Fruit fly (Drosophila melanogaster) whole organism, embryonic: ENCODE measurements around the gene Xe7.
A peak's percentile ranks its signal among the peaks of the same experiment; 100 is the strongest.

Experiments
- CG10959 ChIP-seq: fragments of 200-800 bp; sonication (Bioruptor generic); IDR thresholded peaks from 2 replicates; pipeline ENCODE4 v1.3.6; 2022; ENCODE audit warnings: missing biosample characterization, missing genetic modification characterization
- CG12071 ChIP-seq: fragments of 200-800 bp; sonication (Bioruptor generic); optimal IDR thresholded peaks from 3 replicates; lab custom pipeline; 2018; ENCODE audit warnings: missing biosample characterization, mild to moderate bottlenecking, missing genetic modification characterization
- CG13424 ChIP-seq: fragments of 200-800 bp; sonication (Bioruptor generic); optimal IDR thresholded peaks from 2 replicates; lab custom pipeline; 2019; ENCODE audit warnings: missing biosample characterization, mild to moderate bottlenecking, missing genetic modification characterization, moderate library complexity
- CG15011 ChIP-seq: fragments of 200-800 bp; sonication (Bioruptor generic); optimal IDR thresholded peaks from 3 replicates; lab custom pipeline; 2018; ENCODE audit warnings: missing biosample characterization, mild to moderate bottlenecking, missing genetic modification characterization
- CG1603 ChIP-seq: fragments of 200-800 bp; sonication (Bioruptor generic); optimal IDR thresholded peaks from 2 replicates; lab custom pipeline; 2019; ENCODE audit warnings: missing biosample characterization, mild to moderate bottlenecking, missing genetic modification characterization, moderate library complexity
- CG16779 ChIP-seq: fragments of 200-800 bp; sonication (Bioruptor generic); IDR thresholded peaks from 2 replicates; pipeline ENCODE4 v1.3.6; 2022; ENCODE audit warnings: missing biosample characterization, missing genetic modification characterization
- CG18764 ChIP-seq: fragments of 200-800 bp; sonication (Bioruptor generic); optimal IDR thresholded peaks from 3 replicates; lab custom pipeline; 2016; ENCODE audit warnings: missing biosample characterization, missing genetic modification characterization
- CG2678 ChIP-seq: fragments of 200-800 bp; sonication (Bioruptor generic); optimal IDR thresholded peaks from 3 replicates; lab custom pipeline; 2019; ENCODE audit warnings: missing biosample characterization, mild to moderate bottlenecking, missing genetic modification characterization, moderate library complexity
- CG2712 ChIP-seq: fragments of 200-800 bp; optimal IDR thresholded peaks from 3 replicates; lab custom pipeline; 2019; ENCODE audit warnings: missing biosample characterization, mild to moderate bottlenecking, missing genetic modification characterization, moderate library complexity
- CG31365 ChIP-seq: fragments of 200-800 bp; sonication (Bioruptor generic); optimal IDR thresholded peaks from 2 replicates; lab custom pipeline; 2018; ENCODE audit warnings: missing biosample characterization, mild to moderate bottlenecking, missing genetic modification characterization
- CG32772 ChIP-seq: fragments of 200-800 bp; sonication (Bioruptor generic); IDR thresholded peaks from 2 replicates; pipeline ENCODE4 v1.3.6; 2022; ENCODE audit warnings: missing biosample characterization, missing genetic modification characterization
- CG33213 ChIP-seq: fragments of 200-800 bp; sonication (Bioruptor generic); optimal IDR thresholded peaks from 3 replicates; lab custom pipeline; 2016; ENCODE audit warnings: missing biosample characterization, missing genetic modification characterization
- CG4360 ChIP-seq: fragments of 200-800 bp; sonication (Bioruptor generic); IDR thresholded peaks from 2 replicates; pipeline ENCODE4 v1.3.6; 2022; ENCODE audit warnings: missing biosample characterization, missing genetic modification characterization
- CG4820 ChIP-seq: fragments of 200-800 bp; sonication (Bioruptor generic); optimal IDR thresholded peaks from 3 replicates; lab custom pipeline; 2016; ENCODE audit warnings: missing biosample characterization, missing genetic modification characterization
- CG5180 ChIP-seq: fragments of 200-800 bp; sonication (Bioruptor generic); optimal IDR thresholded peaks from 3 replicates; lab custom pipeline; 2017; ENCODE audit warnings: missing biosample characterization, missing genetic modification characterization, mild to moderate bottlenecking, moderate library complexity, missing genetic modification reagents
- CG8089 ChIP-seq: fragments of 200-800 bp; sonication (Bioruptor generic); optimal IDR thresholded peaks from 3 replicates; lab custom pipeline; 2016; ENCODE audit warnings: missing biosample characterization, missing genetic modification characterization
- CG8290 ChIP-seq, 3 experiments: fragments of 200-800 bp; sonication (Bioruptor generic); optimal IDR thresholded peaks; 2 replicates each; lab custom pipeline; 2016 to 2019; ENCODE audit warnings: missing biosample characterization in 3 of 3, missing genetic modification characterization in 3 of 3, mild to moderate bottlenecking in 2 of 3, moderate library complexity in 1 of 3
- CG8924 ChIP-seq: fragments of 200-800 bp; optimal IDR thresholded peaks from 3 replicates; lab custom pipeline; 2019; ENCODE audit warnings: missing biosample characterization, mild to moderate bottlenecking, missing genetic modification characterization, moderate library complexity
- CG9876 ChIP-seq: fragments of 200-800 bp; sonication (Bioruptor generic); optimal IDR thresholded peaks from 2 replicates; lab custom pipeline; 2016; ENCODE audit warnings: missing biosample characterization, missing genetic modification characterization
- Camta ChIP-seq: fragments of 200-800 bp; sonication (Bioruptor generic); optimal IDR thresholded peaks from 2 replicates; lab custom pipeline; 2016; ENCODE audit warnings: missing biosample characterization, missing genetic modification characterization
- CkIIα-i1 ChIP-seq: fragments of 200-800 bp; sonication (Bioruptor generic); IDR thresholded peaks from 2 replicates; pipeline ENCODE4 v1.3.6; 2022; ENCODE audit warnings: missing biosample characterization, missing genetic modification characterization
- CoRest ChIP-seq: fragments of 200-800 bp; sonication (Bioruptor generic); optimal IDR thresholded peaks from 3 replicates; lab custom pipeline; 2018; ENCODE audit warnings: missing biosample characterization, mild to moderate bottlenecking, missing genetic modification characterization, moderate library complexity
- D19A ChIP-seq: fragments of 200-800 bp; optimal IDR thresholded peaks from 3 replicates; lab custom pipeline; 2019; ENCODE audit warnings: missing biosample characterization, mild to moderate bottlenecking, missing genetic modification characterization, moderate library complexity
- GATAe ChIP-seq: fragments of 200-800 bp; sonication (Bioruptor generic); conservative IDR thresholded peaks from 2 replicates; pipeline ENCODE4 v1.3.6; 2022; ENCODE audit warnings: missing biosample characterization, missing genetic modification characterization
- Hand ChIP-seq: fragments of 200-800 bp; sonication (Bioruptor generic); optimal IDR thresholded peaks from 2 replicates; lab custom pipeline; 2017; ENCODE audit warnings: mild to moderate bottlenecking, missing biosample characterization, missing genetic modification reagents, missing genetic modification characterization
- Hr39 ChIP-seq: fragments of >200 bp; optimal IDR thresholded peaks from 2 replicates; lab custom pipeline; 2017
- Lpt ChIP-seq: fragments of >200 bp; optimal IDR thresholded peaks from 2 replicates; lab custom pipeline; 2018; ENCODE audit warnings: missing biosample characterization, missing genetic modification characterization
- Meics ChIP-seq: fragments of 200-800 bp; sonication (Bioruptor generic); optimal IDR thresholded peaks from 2 replicates; lab custom pipeline; 2017; ENCODE audit warnings: missing biosample characterization, mild to moderate bottlenecking, missing genetic modification characterization
- Nf-YA ChIP-seq: fragments of 200-800 bp; sonication (Bioruptor generic); IDR thresholded peaks from 2 replicates; pipeline ENCODE4 v1.3.6; 2022; ENCODE audit warnings: missing biosample characterization, missing genetic modification characterization
- Rfx ChIP-seq: fragments of 200-800 bp; sonication (Bioruptor generic); IDR thresholded peaks from 2 replicates; pipeline ENCODE4 v1.3.6; 2022; ENCODE audit warnings: missing biosample characterization, missing genetic modification characterization
- Xrp1 ChIP-seq: fragments of 200-800 bp; sonication (Bioruptor generic); IDR thresholded peaks from 2 replicates; pipeline ENCODE4 v1.3.6; 2022; ENCODE audit warnings: missing biosample characterization, missing genetic modification characterization
- bab2 ChIP-seq: fragments of 200-800 bp; sonication (Bioruptor generic); optimal IDR thresholded peaks from 2 replicates; lab custom pipeline; 2016; ENCODE audit warnings: missing biosample characterization, missing genetic modification characterization
- bcd ChIP-seq: fragments of 200-800 bp; sonication (Bioruptor generic); optimal IDR thresholded peaks from 2 replicates; lab custom pipeline; 2017; ENCODE audit warnings: missing biosample characterization, mild to moderate bottlenecking, missing genetic modification characterization
- bigmax ChIP-seq: fragments of 200-800 bp; sonication (Bioruptor generic); optimal IDR thresholded peaks from 2 replicates; lab custom pipeline; 2018; ENCODE audit warnings: missing biosample characterization, mild to moderate bottlenecking, missing genetic modification characterization
- emc ChIP-seq: fragments of 200-800 bp; sonication (Bioruptor generic); optimal IDR thresholded peaks from 2 replicates; lab custom pipeline; 2016; ENCODE audit warnings: missing biosample characterization, missing genetic modification characterization
- fd96Cb ChIP-seq: fragments of 200-800 bp; sonication (Bioruptor generic); optimal IDR thresholded peaks from 2 replicates; lab custom pipeline; 2018; ENCODE audit warnings: missing biosample characterization, mild to moderate bottlenecking, missing genetic modification characterization, moderate library complexity
- gem ChIP-seq: fragments of 200-800 bp; sonication (Bioruptor generic); optimal IDR thresholded peaks from 2 replicates; lab custom pipeline; 2019; ENCODE audit warnings: missing biosample characterization, mild to moderate bottlenecking, missing genetic modification characterization, moderate library complexity
- grn ChIP-seq: fragments of 200-800 bp; sonication (Bioruptor generic); optimal IDR thresholded peaks from 3 replicates; lab custom pipeline; 2017; ENCODE audit warnings: missing biosample characterization, missing genetic modification characterization
- ham ChIP-seq: fragments of 200-800 bp; sonication (Bioruptor generic); IDR thresholded peaks from 2 replicates; pipeline ENCODE4 v1.3.6; 2022; ENCODE audit warnings: missing biosample characterization, missing genetic modification characterization
- jing ChIP-seq: fragments of 200-800 bp; sonication (Bioruptor generic); optimal IDR thresholded peaks from 2 replicates; lab custom pipeline; 2018; ENCODE audit warnings: missing biosample characterization, mild to moderate bottlenecking, missing genetic modification characterization
- lilli ChIP-seq: fragments of 200-800 bp; sonication (Bioruptor generic); optimal IDR thresholded peaks from 3 replicates; lab custom pipeline; 2016; ENCODE audit warnings: missing biosample characterization, missing genetic modification characterization
- otp ChIP-seq: fragments of 200-800 bp; sonication (Bioruptor generic); IDR thresholded peaks from 3 replicates; pipeline ENCODE4, ENCODE4 v1.3.6; 2022; ENCODE audit warnings: missing biosample characterization, missing genetic modification characterization
- pho ChIP-seq: fragments of 200-800 bp; sonication (Bioruptor generic); optimal IDR thresholded peaks from 2 replicates; lab custom pipeline; 2016; ENCODE audit warnings: missing biosample characterization, missing genetic modification characterization
- pnt ChIP-seq: fragments of 200-800 bp; sonication (Bioruptor generic); optimal IDR thresholded peaks from 3 replicates; lab custom pipeline; 2016; ENCODE audit warnings: missing biosample characterization, missing genetic modification characterization
- sc ChIP-seq, 3 experiments: fragments of >200 bp in 2 of 3; fragments of 200-800 bp in 1 of 3; sonication (Bioruptor generic) in 1 of 3; optimal IDR thresholded peaks; 2 replicates in 2 of 3; 3 replicates in 1 of 3; lab custom pipeline; 2017; ENCODE audit warnings: mild to moderate bottlenecking in 1 of 3, missing biosample characterization in 1 of 3, missing genetic modification characterization in 1 of 3, missing genetic modification reagents in 1 of 3
- so ChIP-seq: fragments of 200-800 bp; sonication (Bioruptor generic); IDR thresholded peaks from 3 replicates; pipeline ENCODE4 v1.3.6; 2022; ENCODE audit warnings: missing biosample characterization, missing genetic modification characterization
- toy ChIP-seq: fragments of 200-800 bp; sonication (Bioruptor generic); IDR thresholded peaks from 2 replicates; pipeline ENCODE4 v1.3.6; 2022; ENCODE audit warnings: missing biosample characterization, missing genetic modification characterization
- vvl ChIP-seq: fragments of 200-800 bp; sonication (Bioruptor generic); IDR thresholded peaks from 2 replicates; pipeline ENCODE4 v1.3.6; 2022; ENCODE audit warnings: missing biosample characterization, missing genetic modification characterization
- wdn ChIP-seq: fragments of 200-800 bp; sonication (Bioruptor generic); IDR thresholded peaks from 2 replicates; pipeline ENCODE4 v1.3.6; 2022; ENCODE audit warnings: missing biosample characterization, missing genetic modification characterization
- wek ChIP-seq: fragments of 200-800 bp; sonication (Bioruptor generic); optimal IDR thresholded peaks from 3 replicates; lab custom pipeline; 2018; ENCODE audit warnings: missing biosample characterization, mild to moderate bottlenecking, missing genetic modification characterization, moderate library complexity

Xe7 gene

dm6 chr3R:5622985-5623630 lies 46.0 kb downstream of the Xe7 start (continued):
- peak; percentile 78 for TF ChIP-seq Meics (GFP tag; lab: Kevin White, UChicago)
- TF ChIP-seq wdn: no peak
- TF ChIP-seq CoRest (tag; lab: Kevin White, UChicago): peak; percentile 58
- peak; percentile 78 for TF ChIP-seq CG2678
- TF ChIP-seq Hand (GFP tag; lab: Kevin White, UChicago): peak; percentile 51
- no peak for TF ChIP-seq toy (GFP tag; lab: Robert Waterston, UW)
- no peak for TF ChIP-seq ham (GFP tag; lab: Robert Waterston, UW)
- no peak for TF ChIP-seq CG32772 (GFP tag; lab: Robert Waterston, UW)
- peak; percentile 51 for TF ChIP-seq CG9876 (GFP tag; lab: Kevin White, UChicago)
- TF ChIP-seq fd96Cb: peak; percentile 55
- TF ChIP-seq CG4360 (GFP tag; lab: Robert Waterston, UW): no peak
- peak; percentile 62 for TF ChIP-seq D19A (tag; lab: Kevin White, UChicago)
- TF ChIP-seq bcd (GFP tag; lab: Kevin White, UChicago): peak; percentile 66
- TF ChIP-seq CG15011 (GFP tag; lab: Kevin White, UChicago): peak; percentile 64
- TF ChIP-seq Rfx (GFP tag; lab: Robert Waterston, UW): no peak
- TF ChIP-seq emc: peak; percentile 37
- TF ChIP-seq CG13424 (tag; lab: Kevin White, UChicago): peak; percentile 72
- TF ChIP-seq Camta (GFP tag; lab: Kevin White, UChicago): peak; percentile 79
- peak; percentile 48 for TF ChIP-seq pnt
- TF ChIP-seq CG12071: peak; percentile 86
- peak; percentile 62 for TF ChIP-seq bigmax (GFP tag; lab: Kevin White, UChicago)
- no peak for TF ChIP-seq sc (optimal IDR thresholded peaks at IDR 0.05; lab: Kevin White, UChicago)
- TF ChIP-seq sc (GFP tag; optimal IDR thresholded peaks at IDR 0.05; lab: Kevin White, UChicago): peak; percentile 76
- TF ChIP-seq wek: peak; percentile 89
- TF ChIP-seq CkIIα-i1 (GFP tag; lab: Robert Waterston, UW): no peak
- TF ChIP-seq CG5180 (GFP tag; lab: Kevin White, UChicago): peak; percentile 60
- no peak for TF ChIP-seq Nf-YA
- TF ChIP-seq pho (GFP tag; lab: Kevin White, UChicago): peak; percentile 54
- TF ChIP-seq CG10959 (GFP tag; lab: Robert Waterston, UW): no peak
- TF ChIP-seq jing (GFP tag; lab: Kevin White, UChicago): no peak
- TF ChIP-seq CG2712 (tag; lab: Kevin White, UChicago): peak; percentile 66
- TF ChIP-seq lilli (GFP tag; lab: Kevin White, UChicago): peak; percentile 55
- TF ChIP-seq so (GFP tag; lab: Robert Waterston, UW): no peak
- TF ChIP-seq CG1603 (tag; lab: Kevin White, UChicago): peak; percentile 81
- TF ChIP-seq vvl (GFP tag; lab: Robert Waterston, UW): no peak
- TF ChIP-seq grn: peak; percentile 70
- peak; percentile 70 for TF ChIP-seq CG8290 (GFP tag; optimal IDR thresholded peaks at IDR 0.05; lab: Kevin White, UChicago)
- peak; percentile 88 to 91 for TF ChIP-seq CG8290 (tag; optimal IDR thresholded peaks at IDR 0.05; lab: Kevin White, UChicago)
- no peak for TF ChIP-seq otp (GFP tag; lab: Robert Waterston, UW)
- peak; percentile 70 for TF ChIP-seq CG18764 (GFP tag; lab: Kevin White, UChicago)
- peak; percentile 87 for TF ChIP-seq bab2 (GFP tag; lab: Kevin White, UChicago)
- peak; percentile 79 for TF ChIP-seq CG8089 (GFP tag; lab: Kevin White, UChicago)
- peak; percentile 37 for TF ChIP-seq CG4820 (GFP tag; lab: Kevin White, UChicago)
- no peak for TF ChIP-seq Xrp1
- no peak for TF ChIP-seq GATAe (GFP tag; lab: Robert Waterston, UW)
- no peak for TF ChIP-seq Hr39 (lab: Kevin White, UChicago)
- TF ChIP-seq CG31365 (tag; lab: Kevin White, UChicago): peak; percentile 69
- peak; percentile 78 for TF ChIP-seq gem (tag; lab: Kevin White, UChicago)
- peak; percentile 92 for TF ChIP-seq CG33213 (GFP tag; lab: Kevin White, UChicago)
- peak; percentile 89 for TF ChIP-seq CG8924 (tag; lab: Kevin White, UChicago)
- no peak for TF ChIP-seq CG16779 (GFP tag; lab: Robert Waterston, UW)
- TF ChIP-seq Lpt: no peak
